Worm (Caenorhabditis elegans) whole organism, midembryonic: Measurements from ENCODE around the gene Y47A7.2.

ENCODE experiments used
- cog-1 ChIP-seq: sonication (generic microtip); optimal IDR thresholded peaks from 2 replicates; lab custom pipeline; 2016; ENCODE audit warnings: missing genetic modification characterization, missing compliant biosample characterization
- med-1 ChIP-seq: sonication (generic microtip); optimal IDR thresholded peaks from 2 replicates; lab custom pipeline; 2017; ENCODE audit warnings: missing genetic modification characterization, mild to moderate bottlenecking, missing compliant biosample characterization, antibody characterized with exemption, missing genetic modification reagents; ENCODE audit not compliant: insufficient read depth
- tab-1 ChIP-seq: fragments of 200-800 bp; sonication (Bioruptor generic); IDR thresholded peaks from 2 replicates; pipeline ENCODE4 v1.3.6; 2022; ENCODE audit warnings: missing genetic modification characterization, missing compliant biosample characterization
- ztf-23 ChIP-seq: fragments of 200-800 bp; sonication (Bioruptor generic); IDR thresholded peaks from 2 replicates; pipeline ENCODE4 v1.3.6; 2022; ENCODE audit warnings: missing genetic modification reagents, missing genetic modification characterization, missing compliant biosample characterization
- ztf-29 ChIP-seq: fragments of 200-800 bp; sonication (Bioruptor generic); IDR thresholded peaks from 2 replicates; pipeline ENCODE4 v1.3.6; 2022; ENCODE audit warnings: missing genetic modification reagents, missing genetic modification characterization, missing compliant biosample characterization

ce11 chrV:5150880-5151279 is 47.3 kb downstream of the Y47A7.2 start, which contains the start of gene srh-130:
- TF ChIP-seq ztf-29 (GFP tag; lab: Robert Waterston, UW) (no peak), ztf-23 (GFP tag; lab: Robert Waterston, UW) (no peak), med-1 (GFP tag; lab: Kevin White, UChicago) (no peak), tab-1 (no peak), cog-1 (tag; lab: Kevin White, UChicago) (no peak)
